Fruit fly (Drosophila melanogaster): Measurements from ENCODE around the gene CG10171.

Gene CG10171

DNA sequence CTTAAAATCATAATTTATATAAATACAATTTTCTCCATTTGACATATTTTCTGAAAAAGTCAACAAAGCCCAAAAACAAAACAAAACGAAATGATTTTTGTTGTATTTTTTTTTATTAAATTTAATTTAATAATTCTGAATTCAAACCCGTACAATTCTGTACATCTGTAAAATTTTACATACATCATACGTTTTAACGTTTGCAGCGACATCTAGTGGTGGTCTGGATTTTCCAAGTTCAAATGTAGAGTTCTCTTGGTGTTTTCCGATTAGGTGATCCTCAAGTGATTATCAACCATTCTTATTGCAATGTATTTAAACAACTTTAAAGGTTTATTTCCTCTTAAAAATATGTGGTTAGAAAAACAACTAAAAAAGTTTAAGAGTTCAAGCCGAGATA, 23.3 kb upstream of the CG10171 start (continued):
- peak; percentile 54 for TF ChIP-seq CG17359 (tag; optimal IDR thresholded peaks at IDR 0.05)
- no peak for TF ChIP-seq CG16779 (GFP tag; IDR thresholded peaks at IDR 0.05)
- no peak for TF ChIP-seq ato (GFP tag; IDR thresholded peaks at IDR 0.05; ENCODE audit: partially characterized antibody)
- TF ChIP-seq bowl (GFP tag; IDR thresholded peaks at IDR 0.05), result no peak
- TF ChIP-seq Dip3 (GFP tag; optimal IDR thresholded peaks at IDR 0.05), result peak; percentile 14
- peak; percentile 100 for TF ChIP-seq CG10979 (tag; optimal IDR thresholded peaks at IDR 0.05)
- TF ChIP-seq gcm2 (GFP tag; optimal IDR thresholded peaks at IDR 0.05), result no peak
- no peak for TF ChIP-seq ken (GFP tag; IDR thresholded peaks at IDR 0.05)
- TF ChIP-seq oc (tag; optimal IDR thresholded peaks at IDR 0.05), result no peak
- no peak for TF ChIP-seq ttk (GFP tag; IDR thresholded peaks at IDR 0.05)
- TF ChIP-seq bcd (GFP tag; optimal IDR thresholded peaks at IDR 0.05), result peak; percentile 32
- no peak for TF ChIP-seq bbx (GFP tag; IDR thresholded peaks at IDR 0.05; ENCODE audit: partially characterized antibody)
- no peak for TF ChIP-seq CG4730 (GFP tag; IDR thresholded peaks at IDR 0.05)
- no peak for TF ChIP-seq Bdp1 (GFP tag; optimal IDR thresholded peaks at IDR 0.05)
- TF ChIP-seq lab (GFP tag; optimal IDR thresholded peaks at IDR 0.05), result no peak
- peak; percentile 43 for TF ChIP-seq mam (GFP tag; optimal IDR thresholded peaks at IDR 0.05)
- TF ChIP-seq CTCF (GFP tag; optimal IDR thresholded peaks at IDR 0.05), result peak; percentile 99
- TF ChIP-seq yki (optimal IDR thresholded peaks at IDR 0.05), result peak; percentile 19
- no peak for TF ChIP-seq gt (GFP tag; IDR thresholded peaks at IDR 0.05)
- TF ChIP-seq CG6689 (GFP tag; IDR thresholded peaks at IDR 0.05), result no peak
- peak; percentile 41 for TF ChIP-seq CG4820 (GFP tag; optimal IDR thresholded peaks at IDR 0.05)
- TF ChIP-seq CG8944 (GFP tag; optimal IDR thresholded peaks at IDR 0.05), result peak; percentile 26
- TF ChIP-seq CG14965 (GFP tag; optimal IDR thresholded peaks at IDR 0.05; ENCODE audit: borderline replicate concordance), result no peak
- TF ChIP-seq Sox102F (GFP tag; optimal IDR thresholded peaks at IDR 0.05), result peak; percentile 39
- TF ChIP-seq CG4617 (GFP tag; optimal IDR thresholded peaks at IDR 0.05; ENCODE audit: borderline replicate concordance), result peak; percentile 27
- peak; percentile 6 for TF ChIP-seq jing (GFP tag; optimal IDR thresholded peaks at IDR 0.05)
- TF ChIP-seq CG1832 (GFP tag; optimal IDR thresholded peaks at IDR 0.05), result no peak
- no peak for TF ChIP-seq z (GFP tag; IDR thresholded peaks at IDR 0.05)
- TF ChIP-seq zen2 (GFP tag; IDR thresholded peaks at IDR 0.05; ENCODE audit: partially characterized antibody), result no peak
- no peak for TF ChIP-seq CG9609 (GFP tag; optimal IDR thresholded peaks at IDR 0.05)
- TF ChIP-seq eve (GFP tag; optimal IDR thresholded peaks at IDR 0.05), result no peak
- no peak for TF ChIP-seq gro (GFP tag; optimal IDR thresholded peaks at IDR 0.05)
- no peak; the same call in 2 of the 3 replicates for TF ChIP-seq ci (GFP tag; IDR thresholded peaks at IDR 0.05)
- TF ChIP-seq CG18764 (GFP tag; optimal IDR thresholded peaks at IDR 0.05), result peak; percentile 15
- no peak for TF ChIP-seq Optix (GFP tag; IDR thresholded peaks at IDR 0.05)
- TF ChIP-seq tgo (GFP tag; IDR thresholded peaks at IDR 0.05), result 0 out of 3 replicates have a peak, but pooled peaks have one; percentile 23
- no peak for TF ChIP-seq CG7372 (GFP tag; IDR thresholded peaks at IDR 0.05)
- no peak for TF ChIP-seq mirr (GFP tag; optimal IDR thresholded peaks at IDR 0.05)
- TF ChIP-seq CG17802 (tag; optimal IDR thresholded peaks at IDR 0.05), result no peak
- TF ChIP-seq Dbx (GFP tag; IDR thresholded peaks at IDR 0.05), result peak; percentile 28; the same call in 1 of the 3 replicates
- no peak for TF ChIP-seq CG10209 (GFP tag; optimal IDR thresholded peaks at IDR 0.05)
- TF ChIP-seq cg (GFP tag; optimal IDR thresholded peaks at IDR 0.05), result no peak
- TF ChIP-seq Side (GFP tag; optimal IDR thresholded peaks at IDR 0.05), result no peak
- TF ChIP-seq CG8359 (GFP tag; optimal IDR thresholded peaks at IDR 0.05; ENCODE audit: borderline replicate concordance), result no peak
- no peak for TF ChIP-seq Trl (optimal IDR thresholded peaks at IDR 0.05)
- peak; percentile 1 for TF ChIP-seq Trl (GFP tag; optimal IDR thresholded peaks at IDR 0.05)
- no peak for TF ChIP-seq CG7963 (GFP tag; IDR thresholded peaks at IDR 0.05; ENCODE audit: partially characterized antibody)
- TF ChIP-seq h (optimal IDR thresholded peaks at IDR 0.05), result no peak
- peak; percentile 14 for TF ChIP-seq D19A (tag; optimal IDR thresholded peaks at IDR 0.05)
- peak; percentile 32 for TF ChIP-seq NfI (GFP tag; optimal IDR thresholded peaks at IDR 0.05)
- TF ChIP-seq ATbp (GFP tag; optimal IDR thresholded peaks at IDR 0.05), result no peak
- TF ChIP-seq ERR (GFP tag; optimal IDR thresholded peaks at IDR 0.05), result no peak
- TF ChIP-seq HLHmδ (GFP tag; optimal IDR thresholded peaks at IDR 0.05), result no peak

Data from whole organism, embryonic.